Worm (Caenorhabditis elegans) whole organism, L1 larva: ENCODE data around the gene T23F11.11.

Experiments used
- ceh-63 ChIP-seq: fragments of 200-800 bp; sonication (Bioruptor generic); optimal IDR thresholded peaks from 2 replicates; lab custom pipeline; 2018; ENCODE audit warnings: mild to moderate bottlenecking, missing genetic modification characterization, missing compliant biosample characterization
- egl-13 ChIP-seq: sonication (generic microtip); optimal IDR thresholded peaks from 2 replicates; lab custom pipeline; 2016; ENCODE audit warnings: missing genotype, missing genetic modification reagents, missing genetic modification characterization, missing compliant biosample characterization
- isw-1 ChIP-seq: fragments of 200-800 bp; sonication (Bioruptor generic); IDR thresholded peaks from 2 replicates; pipeline ENCODE4 v1.3.6; 2022; ENCODE audit warnings: missing genetic modification characterization, missing compliant biosample characterization
- nhr-12 ChIP-seq: sonication (generic microtip); optimal IDR thresholded peaks from 2 replicates; lab custom pipeline; 2017; ENCODE audit warnings: missing biosample characterization, missing genetic modification characterization
- nhr-237 ChIP-seq: fragments of 150-350 bp; optimal IDR thresholded peaks from 2 replicates; lab custom pipeline; 2014; ENCODE audit warnings: missing biosample characterization, missing genetic modification characterization
- tbx-2 ChIP-seq: sonication (generic microtip); optimal IDR thresholded peaks from 2 replicates; lab custom pipeline; 2016; ENCODE audit warnings: missing genetic modification characterization, missing compliant biosample characterization
- ztf-4 ChIP-seq: fragments of 150-350 bp; optimal IDR thresholded peaks from 2 replicates; lab custom pipeline; 2014; ENCODE audit warnings: missing biosample characterization, missing genetic modification characterization

- TF ChIP-seq nhr-12 (tag; lab: Kevin White, UChicago) (no peak), tbx-2 (tag; lab: Kevin White, UChicago) (no peak), ceh-63 (GFP tag; lab: Kevin White, UChicago) (no peak), ztf-4 (no peak), isw-1 (GFP tag; lab: Robert Waterston, UW) (no peak), egl-13 (no peak), nhr-237 (no peak)
Observed at ce11 chrIII:4653374-4653773, 18.0 kb downstream of the T23F11.11 start.
